Worm (Caenorhabditis elegans): Measurements from ENCODE around the gene dao-2.

Gene dao-2

ce11 chrII:4600276-4600675, 37.5 kb downstream of the dao-2 start (continued):
- TF ChIP-seq nhr-28 (tag; optimal IDR thresholded peaks at IDR 0.05) (no peak), lin-13 (GFP tag; optimal IDR thresholded peaks at IDR 0.05) (no peak), zag-1 (tag; optimal IDR thresholded peaks at IDR 0.05) (no peak), unc-62 (GFP tag; optimal IDR thresholded peaks at IDR 0.05) (no peak)

ce11 chrII:4600818-4601217, 38.1 kb downstream of the dao-2 start:
- TF ChIP-seq efl-1 (optimal IDR thresholded peaks at IDR 0.05) (no peak), efl-1 (GFP tag; optimal IDR thresholded peaks at IDR 0.05 in 1 of 2) (peak in 1 of 2 experiments; percentile 11), unc-86 (tag; optimal IDR thresholded peaks at IDR 0.05) (no peak), ceh-90 (tag; optimal IDR thresholded peaks at IDR 0.05) (no peak), hpl-2 (GFP tag; optimal IDR thresholded peaks at IDR 0.05) (no peak)

DNA sequence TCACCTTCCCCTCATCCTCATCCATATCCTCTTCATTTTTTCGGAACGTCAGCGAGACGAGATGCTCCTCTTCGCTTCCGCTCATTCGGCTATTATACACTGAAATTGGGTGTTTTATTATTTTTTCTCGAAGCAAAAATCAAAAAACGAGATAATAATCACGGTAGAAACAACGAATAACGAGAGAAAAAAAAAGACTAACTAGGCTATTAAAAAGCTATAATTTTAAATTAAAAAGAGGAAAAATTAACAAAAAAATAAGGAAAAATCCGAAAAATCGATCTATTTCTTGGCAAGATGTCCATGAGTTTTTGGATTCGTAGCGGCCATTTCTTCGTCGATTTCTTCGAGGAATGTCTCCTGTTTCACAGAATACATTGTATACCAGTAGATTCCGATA, 38.5 kb downstream of the dao-2 start, which contains the start of gene ipla-1:
Gene ipla-1, minus strand, starts transcription at position 101 of the 400 bp plus-strand sequence.
- TF ChIP-seq ceh-90 (tag; optimal IDR thresholded peaks at IDR 0.05) (no peak), lsy-2 (tag; optimal IDR thresholded peaks at IDR 0.05) (no peak), dsc-1 (tag; optimal IDR thresholded peaks at IDR 0.05) (no peak), F16B12.6 (tag; optimal IDR thresholded peaks at IDR 0.05) (no peak), unc-130 (tag; optimal IDR thresholded peaks at IDR 0.05) (no peak), skn-1 (tag; optimal IDR thresholded peaks at IDR 0.05) (no peak), unc-30 (tag; optimal IDR thresholded peaks at IDR 0.05) (no peak), ama-1 (optimal IDR thresholded peaks at IDR 0.05) (no peak), grh-1 (GFP tag; IDR thresholded peaks at IDR 0.05) (no peak), fkh-10 (GFP tag; optimal IDR thresholded peaks at IDR 0.05) (no peak), jun-1 (tag; optimal IDR thresholded peaks at IDR 0.05) (no peak), lin-39 (tag; optimal IDR thresholded peaks at IDR 0.05) (no peak), zip-4 (GFP tag; optimal IDR thresholded peaks at IDR 0.05) (no peak), nhr-71 (tag; optimal IDR thresholded peaks at IDR 0.05) (no peak), fos-1 (tag; optimal IDR thresholded peaks at IDR 0.05) (no peak), sptf-1 (tag; optimal IDR thresholded peaks at IDR 0.05) (no peak), unc-62 (GFP tag; optimal IDR thresholded peaks at IDR 0.05) (no peak)

ce11 chrII:4602533-4602932, 39.8 kb downstream of the dao-2 start, which contains the start of gene coa-3:
Gene coa-3, minus strand, starts transcription at chrII:4602633.
- TF ChIP-seq fkh-8 (tag; optimal IDR thresholded peaks at IDR 0.05), result no peak
- no peak for TF ChIP-seq xbp-1 (tag; optimal IDR thresholded peaks at IDR 0.05)
- no peak for TF ChIP-seq efl-3 (GFP tag; optimal IDR thresholded peaks at IDR 0.05)
- no peak for TF ChIP-seq ztf-11 (tag; optimal IDR thresholded peaks at IDR 0.05)
- TF ChIP-seq efl-1 (optimal IDR thresholded peaks at IDR 0.05), result no peak
- peak in 1 of 2 experiments; percentile 89 for TF ChIP-seq efl-1 (GFP tag; optimal IDR thresholded peaks at IDR 0.05 in 1 of 2)
- no peak for TF ChIP-seq isw-1 (GFP tag; IDR thresholded peaks at IDR 0.05)
- no peak for TF ChIP-seq aly-2 (tag; optimal IDR thresholded peaks at IDR 0.05)
- no peak for TF ChIP-seq nhr-11 (tag; optimal IDR thresholded peaks at IDR 0.05)

- no peak for TF ChIP-seq alr-1 (tag; optimal IDR thresholded peaks at IDR 0.05; ENCODE audit: borderline replicate concordance)
- TF ChIP-seq lir-3 (tag; optimal IDR thresholded peaks at IDR 0.05; ENCODE audit: poor library complexity), result peak; percentile 97
- TF ChIP-seq mef-2 (tag; optimal IDR thresholded peaks at IDR 0.05), result no peak
- peak; percentile 81 for TF ChIP-seq irx-1 (tag; optimal IDR thresholded peaks at IDR 0.05)
- no peak for TF ChIP-seq nhr-28 (tag; optimal IDR thresholded peaks at IDR 0.05)
- TF ChIP-seq zag-1 (tag; optimal IDR thresholded peaks at IDR 0.05), result no peak
- TF ChIP-seq nhr-11 (tag; optimal IDR thresholded peaks at IDR 0.05), result no peak
- no peak for TF ChIP-seq jun-1 (tag; optimal IDR thresholded peaks at IDR 0.05)
- TF ChIP-seq lsy-2 (tag; optimal IDR thresholded peaks at IDR 0.05), result peak; percentile 77 to 85
- peak; percentile 37 for TF ChIP-seq lin-39 (tag; optimal IDR thresholded peaks at IDR 0.05)
- TF ChIP-seq mab-9 (GFP tag; IDR thresholded peaks at IDR 0.05), result peak; percentile 45; the same call in 1 of the 2 replicates
- peak; percentile 73 for TF ChIP-seq lin-15B (tag; optimal IDR thresholded peaks at IDR 0.05)
- peak; percentile 74 for TF ChIP-seq fkh-8 (tag; optimal IDR thresholded peaks at IDR 0.05)
- TF ChIP-seq mep-1 (tag; optimal IDR thresholded peaks at IDR 0.05), result peak; percentile 67
- no peak for TF ChIP-seq nhr-76 (tag; optimal IDR thresholded peaks at IDR 0.05)
- peak in 1 of 2 experiments; percentile 89 for TF ChIP-seq ztf-11 (tag; optimal IDR thresholded peaks at IDR 0.05)
- TF ChIP-seq ces-1 (GFP tag; optimal IDR thresholded peaks at IDR 0.05), result no peak
- TF ChIP-seq unc-30 (tag; optimal IDR thresholded peaks at IDR 0.05), result no peak
- TF ChIP-seq nhr-12 (tag; optimal IDR thresholded peaks at IDR 0.05), result no peak
- peak; percentile 79 for TF ChIP-seq egl-13 (tag; optimal IDR thresholded peaks at IDR 0.05)
- TF ChIP-seq blmp-1 (tag; optimal IDR thresholded peaks at IDR 0.05), result peak; percentile 61
- TF ChIP-seq snu-23 (GFP tag; optimal IDR thresholded peaks at IDR 0.05), result peak; percentile 87
- TF ChIP-seq nhr-90 (tag; optimal IDR thresholded peaks at IDR 0.05; ENCODE audit: poor library complexity), result peak; percentile 91
- TF ChIP-seq sup-37 (GFP tag; optimal IDR thresholded peaks at IDR 0.05), result peak; percentile 62
- no peak for TF ChIP-seq aly-2 (tag; optimal IDR thresholded peaks at IDR 0.05)
These were observed 40.3 kb downstream of the dao-2 start, which contains the start of gene F35D11.4 for ce11 chrII:4603035-4603434. Gene F35D11.4, plus strand, starts transcription at chrII:4603427.

Data from whole organism, L1 larva.